Worm (Caenorhabditis elegans): ENCODE measurements around the gene fut-2.

ce11 chrV:6602556-6603062, 26.9 kb upstream of the fut-2 start, which contains the start of gene ZK1055.6:
- TF ChIP-seq ref-1 (GFP tag; conservative IDR thresholded peaks at IDR 0.05): no peak
- no peak for TF ChIP-seq flt-1 (GFP tag; IDR thresholded peaks at IDR 0.05)

Data from whole organism, midembryonic.